Worm (Caenorhabditis elegans) whole organism, L2 larva: ENCODE results near the gene K10D2.8.

Source experiments
- C34F6.9 ChIP-seq: fragments of 150-350 bp; optimal IDR thresholded peaks from 2 replicates; lab custom pipeline; 2014; ENCODE audit warnings: missing biosample characterization, missing genetic modification characterization
- F13H6.1 ChIP-seq: sonication (generic microtip); optimal IDR thresholded peaks from 2 replicates; lab custom pipeline; 2016; ENCODE audit warnings: missing genetic modification characterization, missing compliant biosample characterization
- R02D3.7 ChIP-seq: fragments of 150-350 bp; optimal IDR thresholded peaks from 2 replicates; lab custom pipeline; 2014; ENCODE audit warnings: missing biosample characterization, missing genetic modification characterization
- alr-1 ChIP-seq: fragments of 150-350 bp; optimal IDR thresholded peaks from 2 replicates; lab custom pipeline; 2014; ENCODE audit warnings: missing biosample characterization, missing genetic modification characterization
- ama-1 ChIP-seq: fragments of 150-350 bp; optimal IDR thresholded peaks from 2 replicates; lab custom pipeline; 2018; ENCODE audit warnings: inconsistent platforms
- blmp-1 ChIP-seq: sonication (generic microtip); optimal IDR thresholded peaks from 2 replicates; lab custom pipeline; 2017; ENCODE audit warnings: missing genetic modification characterization, mild to moderate bottlenecking, missing compliant biosample characterization, antibody characterized with exemption, moderate library complexity; ENCODE audit not compliant: insufficient read depth
- ceh-16 ChIP-seq: fragments of 150-350 bp; optimal IDR thresholded peaks from 2 replicates; lab custom pipeline; 2014; ENCODE audit warnings: missing biosample characterization, missing genetic modification characterization
- ceh-82 ChIP-seq: fragments of 150-350 bp; optimal IDR thresholded peaks from 2 replicates; lab custom pipeline; 2014; ENCODE audit warnings: missing biosample characterization, missing genetic modification characterization
- elt-3 ChIP-seq: sonication (generic microtip); optimal IDR thresholded peaks from 2 replicates; lab custom pipeline; 2017; ENCODE audit warnings: missing biosample characterization, missing genetic modification characterization
- fos-1 ChIP-seq: fragments of 150-350 bp; optimal IDR thresholded peaks from 2 replicates; lab custom pipeline; 2014; ENCODE audit warnings: missing biosample characterization, missing genetic modification characterization
- gmeb-1 ChIP-seq: fragments of 150-350 bp; optimal IDR thresholded peaks from 2 replicates; lab custom pipeline; 2014; ENCODE audit warnings: missing biosample characterization, missing genetic modification characterization
- lin-39 ChIP-seq: fragments of 150-350 bp; optimal IDR thresholded peaks from 2 replicates; lab custom pipeline; 2014; ENCODE audit warnings: missing biosample characterization, missing genetic modification reagents, missing genetic modification characterization
- lsy-2 ChIP-seq, 2 experiments: fragments of 150-350 bp in 1 of 2; sonication (generic microtip) in 1 of 2; optimal IDR thresholded peaks; 2 replicates each; lab custom pipeline; 2014 to 2017; ENCODE audit warnings: missing biosample characterization in 2 of 2, missing genetic modification characterization in 2 of 2
- mdl-1 ChIP-seq, 2 experiments: fragments of 150-350 bp in 1 of 2; sonication (generic microtip) in 1 of 2; optimal IDR thresholded peaks; 2 replicates each; lab custom pipeline; 2017; ENCODE audit warnings: missing biosample characterization in 2 of 2, missing genetic modification characterization in 2 of 2
- nhr-11 ChIP-seq: fragments of 150-350 bp; optimal IDR thresholded peaks from 2 replicates; lab custom pipeline; 2014; ENCODE audit warnings: missing biosample characterization, missing genetic modification characterization
- nhr-12 ChIP-seq: fragments of 150-350 bp; optimal IDR thresholded peaks from 2 replicates; lab custom pipeline; 2014; ENCODE audit warnings: missing biosample characterization, missing genetic modification characterization
- nhr-129 ChIP-seq: fragments of 150-350 bp; optimal IDR thresholded peaks from 2 replicates; lab custom pipeline; 2014; ENCODE audit warnings: missing biosample characterization, missing genetic modification characterization
- nhr-21 ChIP-seq: fragments of 150-350 bp; optimal IDR thresholded peaks from 2 replicates; lab custom pipeline; 2014; ENCODE audit warnings: missing biosample characterization, missing genetic modification characterization
- nhr-23 ChIP-seq: fragments of 150-350 bp; optimal IDR thresholded peaks from 2 replicates; lab custom pipeline; 2014; ENCODE audit warnings: missing biosample characterization, missing genetic modification reagents, missing genetic modification characterization
- nhr-237 ChIP-seq: fragments of 150-350 bp; optimal IDR thresholded peaks from 2 replicates; lab custom pipeline; 2014; ENCODE audit warnings: missing biosample characterization, missing genetic modification characterization
- nhr-25 ChIP-seq: fragments of 150-350 bp; sonication (generic microtip); optimal IDR thresholded peaks from 3 replicates; lab custom pipeline; 2014; ENCODE audit warnings: missing biosample characterization, missing genetic modification characterization
- nhr-77 ChIP-seq: fragments of 150-350 bp; optimal IDR thresholded peaks from 2 replicates; lab custom pipeline; 2014; ENCODE audit warnings: missing biosample characterization, missing genetic modification characterization
- peb-1 ChIP-seq: fragments of 150-350 bp; optimal IDR thresholded peaks from 2 replicates; lab custom pipeline; 2014; ENCODE audit warnings: missing biosample characterization, missing genetic modification characterization
- skn-1 ChIP-seq: sonication (generic microtip); optimal IDR thresholded peaks from 2 replicates; lab custom pipeline; 2017; ENCODE audit warnings: missing biosample characterization, missing genetic modification characterization
- sma-9 ChIP-seq, 2 experiments: fragments of 150-350 bp in 1 of 2; sonication (generic microtip) in 1 of 2; optimal IDR thresholded peaks; 2 replicates each; lab custom pipeline; 2014 to 2016; ENCODE audit warnings: missing genetic modification characterization in 2 of 2, mild to moderate bottlenecking in 1 of 2, missing biosample characterization in 1 of 2, missing compliant biosample characterization in 1 of 2, missing genetic modification reagents in 1 of 2, moderate library complexity in 1 of 2
- unc-39 ChIP-seq: fragments of 150-350 bp; optimal IDR thresholded peaks from 2 replicates; lab custom pipeline; 2014; ENCODE audit warnings: missing biosample characterization, missing genetic modification characterization
- unc-55 ChIP-seq: fragments of 150-350 bp; sonication (generic microtip); optimal IDR thresholded peaks from 3 replicates; lab custom pipeline; 2014; ENCODE audit warnings: missing biosample characterization, missing genetic modification reagents, missing genetic modification characterization
- zag-1 ChIP-seq: fragments of 150-350 bp; optimal IDR thresholded peaks from 2 replicates; lab custom pipeline; 2014; ENCODE audit warnings: missing biosample characterization, missing genetic modification characterization
- ztf-11 ChIP-seq: sonication (generic microtip); optimal IDR thresholded peaks from 2 replicates; lab custom pipeline; 2017; ENCODE audit warnings: missing biosample characterization, missing genetic modification characterization

Gene K10D2.8

ce11 chrIII:5159505-5159904, 29.0 kb upstream of the K10D2.8 start, which contains the start of gene T10F2.5:
Gene T10F2.5 (minus strand): TSS chrIII:5159605.
- no peak for TF ChIP-seq fos-1
- TF ChIP-seq R02D3.7 (tag; lab: Kevin White, UChicago): no peak
- no peak for TF ChIP-seq ceh-82 (tag; lab: Kevin White, UChicago)
- no peak for TF ChIP-seq skn-1 (tag; lab: Kevin White, UChicago)
- TF ChIP-seq nhr-12 (tag; lab: Kevin White, UChicago): no peak
- TF ChIP-seq sma-9 (GFP tag; optimal IDR thresholded peaks at IDR 0.05; lab: Kevin White, UChicago): no peak
- TF ChIP-seq sma-9 (tag; optimal IDR thresholded peaks at IDR 0.05; lab: Kevin White, UChicago): no peak

ce11 chrIII:5160803-5161202, 27.7 kb upstream of the K10D2.8 start:
- TF ChIP-seq nhr-237 (tag; lab: Kevin White, UChicago) (no peak), nhr-21 (tag; lab: Kevin White, UChicago) (no peak), sma-9 (GFP tag; optimal IDR thresholded peaks at IDR 0.05; lab: Kevin White, UChicago) (no peak), sma-9 (tag; optimal IDR thresholded peaks at IDR 0.05; lab: Kevin White, UChicago) (no peak), alr-1 (tag; lab: Kevin White, UChicago) (no peak), zag-1 (no peak), nhr-23 (tag; lab: Kevin White, UChicago) (no peak), gmeb-1 (tag; lab: Kevin White, UChicago) (no peak), lin-39 (tag; lab: Kevin White, UChicago) (no peak), C34F6.9 (tag; lab: Kevin White, UChicago) (no peak), unc-39 (tag; lab: Kevin White, UChicago) (no peak), nhr-12 (tag; lab: Kevin White, UChicago) (no peak), nhr-11 (tag; lab: Kevin White, UChicago) (no peak), blmp-1 (tag; lab: Kevin White, UChicago) (no peak), ceh-16 (no peak), elt-3 (tag; lab: Kevin White, UChicago) (no peak), mdl-1 (tag; optimal IDR thresholded peaks at IDR 0.05; lab: Kevin White, UChicago) (no peak)

- TF ChIP-seq C34F6.9 (tag; lab: Kevin White, UChicago) (peak; percentile 59), ceh-16 (no peak), ceh-82 (tag; lab: Kevin White, UChicago) (no peak), lsy-2 (tag; optimal IDR thresholded peaks at IDR 0.05; lab: Kevin White, UChicago) (peak; percentile 11 to 23), alr-1 (tag; lab: Kevin White, UChicago) (no peak), nhr-25 (tag; lab: Kevin White, UChicago) (peak; percentile 15), peb-1 (tag; lab: Kevin White, UChicago) (no peak), unc-55 (peak; percentile 74), nhr-129 (tag; lab: Kevin White, UChicago) (peak; percentile 30), ama-1 (lab: Kevin White, UChicago) (peak; percentile 57), F13H6.1 (tag; lab: Kevin White, UChicago) (no peak)
These were observed 25.5 kb upstream of the K10D2.8 start, which contains the start of gene gars-1 for ce11 chrIII:5162820-5163631. Gene gars-1 (minus strand): TSS chrIII:5163627.

- no peak for TF ChIP-seq ztf-11 (tag; lab: Kevin White, UChicago)
These were observed 23.3 kb upstream of the K10D2.8 start, which contains the start of gene T10F2.2 for ce11 chrIII:5165211-5165610. Gene T10F2.2 (minus strand): TSS chrIII:5165311.

- TF ChIP-seq sma-9 (GFP tag; optimal IDR thresholded peaks at IDR 0.05; lab: Kevin White, UChicago): peak; percentile 57
- TF ChIP-seq sma-9 (tag; optimal IDR thresholded peaks at IDR 0.05; lab: Kevin White, UChicago): no peak
- peak; percentile 42 for TF ChIP-seq blmp-1 (tag; lab: Kevin White, UChicago)
- no peak for TF ChIP-seq F13H6.1 (tag; lab: Kevin White, UChicago)
- TF ChIP-seq nhr-25 (tag; lab: Kevin White, UChicago): peak; percentile 51
- peak; percentile 65 for TF ChIP-seq nhr-129 (tag; lab: Kevin White, UChicago)
These were observed 22.8 kb upstream of the K10D2.8 start for ce11 chrIII:5165745-5166144.

- TF ChIP-seq F13H6.1 (tag; lab: Kevin White, UChicago) (no peak), peb-1 (tag; lab: Kevin White, UChicago) (no peak), nhr-25 (tag; lab: Kevin White, UChicago) (no peak), zag-1 (no peak), unc-39 (tag; lab: Kevin White, UChicago) (no peak), mdl-1 (tag; optimal IDR thresholded peaks at IDR 0.05; lab: Kevin White, UChicago) (no peak), nhr-77 (no peak), gmeb-1 (tag; lab: Kevin White, UChicago) (no peak)
- TF ChIP-seq, all 48 proteins: peak for 0
These were observed 18.8 kb upstream of the K10D2.8 start, which contains the start of gene ulp-1 for ce11 chrIII:5169699-5170098. Gene ulp-1 (minus strand): TSS chrIII:5169799.
